Worm (Caenorhabditis elegans) whole organism, young adult: ENCODE measurements around the gene srbc-8.

ENCODE experiments used
- B0019.2 ChIP-seq: fragments of 200-800 bp; sonication (Bioruptor generic); conservative IDR thresholded peaks from 2 replicates; pipeline ENCODE4 v1.3.6; 2022; ENCODE audit warnings: missing genetic modification reagents, missing genetic modification characterization, missing compliant biosample characterization
- B0035.1 ChIP-seq: sonication (generic microtip); optimal IDR thresholded peaks from 2 replicates; lab custom pipeline; 2016; ENCODE audit warnings: missing genetic modification characterization, mild to moderate bottlenecking, missing compliant biosample characterization, missing genotype, missing genetic modification reagents
- B0261.1 ChIP-seq: sonication (generic microtip); optimal IDR thresholded peaks from 2 replicates; lab custom pipeline; 2016; ENCODE audit warnings: mild to moderate bottlenecking, missing genetic modification characterization, moderate library complexity, missing compliant biosample characterization
- C17E4.6 ChIP-seq: fragments of 200-800 bp; sonication (Bioruptor generic); IDR thresholded peaks from 2 replicates; pipeline ENCODE4 v1.3.6; 2022; ENCODE audit warnings: missing genetic modification reagents, missing genetic modification characterization, missing compliant biosample characterization
- F10E7.11 ChIP-seq: sonication (generic microtip); optimal IDR thresholded peaks from 2 replicates; lab custom pipeline; 2017; ENCODE audit warnings: mild to moderate bottlenecking, missing genetic modification characterization, moderate library complexity, missing compliant biosample characterization
- F37B4.10 ChIP-seq: fragments of 200-800 bp; sonication (Bioruptor generic); IDR thresholded peaks from 2 replicates; pipeline ENCODE4 v1.3.6; 2022; ENCODE audit warnings: missing genetic modification characterization, missing compliant biosample characterization
- F49E8.2 ChIP-seq: sonication (generic microtip); optimal IDR thresholded peaks from 3 replicates; lab custom pipeline; 2017; ENCODE audit warnings: missing genetic modification characterization, mild to moderate bottlenecking, missing compliant biosample characterization, antibody characterized with exemption, moderate library complexity; ENCODE audit not compliant: insufficient read depth
- F52B5.7 ChIP-seq: sonication (generic microtip); optimal IDR thresholded peaks from 2 replicates; lab custom pipeline; 2016; ENCODE audit warnings: mild to moderate bottlenecking, missing genetic modification characterization, missing compliant biosample characterization
- F55B11.4 ChIP-seq: sonication (generic microtip); optimal IDR thresholded peaks from 2 replicates; lab custom pipeline; 2016; ENCODE audit warnings: missing compliant biosample characterization, missing genetic modification characterization, borderline replicate concordance; ENCODE audit not compliant: insufficient read depth
- K11D2.4 ChIP-seq: fragments of 200-800 bp; sonication (Bioruptor generic); IDR thresholded peaks from 2 replicates; pipeline ENCODE4 v1.3.6; 2022; ENCODE audit warnings: missing genetic modification reagents, missing genetic modification characterization, missing compliant biosample characterization
- T07F8.4 ChIP-seq: sonication (generic microtip); optimal IDR thresholded peaks from 2 replicates; lab custom pipeline; 2016; ENCODE audit warnings: mild to moderate bottlenecking, missing genetic modification characterization, moderate library complexity, missing compliant biosample characterization
- Y53G8AR.9 ChIP-seq: fragments of 200-800 bp; sonication (Bioruptor generic); conservative IDR thresholded peaks from 2 replicates; pipeline ENCODE4 v1.3.6; 2022; ENCODE audit warnings: missing genetic modification reagents, missing genetic modification characterization, missing compliant biosample characterization
- Y56A3A.18 ChIP-seq: fragments of 200-800 bp; sonication (Bioruptor generic); IDR thresholded peaks from 2 replicates; pipeline ENCODE4 v1.3.6; 2022; ENCODE audit warnings: missing genetic modification reagents, missing genetic modification characterization, missing compliant biosample characterization
- Y79H2A.3 ChIP-seq: fragments of 200-800 bp; sonication (Bioruptor generic); conservative IDR thresholded peaks from 2 replicates; pipeline ENCODE4 v1.3.6; 2022; ENCODE audit warnings: missing genetic modification reagents, missing genetic modification characterization, missing compliant biosample characterization
- ZK185.1 ChIP-seq: sonication (generic microtip); optimal IDR thresholded peaks from 2 replicates; lab custom pipeline; 2016; ENCODE audit warnings: mild to moderate bottlenecking, missing genetic modification characterization, missing compliant biosample characterization; ENCODE audit not compliant: poor library complexity, severe bottlenecking
- akir-1 ChIP-seq: fragments of 200-800 bp; sonication (Bioruptor generic); optimal IDR thresholded peaks from 2 replicates; lab custom pipeline; 2018; ENCODE audit warnings: mild to moderate bottlenecking, missing genetic modification characterization, moderate library complexity, missing compliant biosample characterization
- atf-7 ChIP-seq: sonication (generic microtip); optimal IDR thresholded peaks from 2 replicates; lab custom pipeline; 2017; ENCODE audit warnings: mild to moderate bottlenecking, missing genetic modification characterization, missing compliant biosample characterization
- ceh-27 ChIP-seq: fragments of 200-800 bp; sonication (Bioruptor generic); optimal IDR thresholded peaks from 2 replicates; lab custom pipeline; 2018; ENCODE audit warnings: mild to moderate bottlenecking, missing genetic modification characterization, moderate library complexity, missing compliant biosample characterization
- ceh-40 ChIP-seq: fragments of 200-800 bp; sonication (Bioruptor generic); IDR thresholded peaks from 2 replicates; pipeline ENCODE4 v1.3.6; 2022; ENCODE audit warnings: missing genetic modification characterization, missing compliant biosample characterization
- ceh-79 ChIP-seq: sonication (generic microtip); optimal IDR thresholded peaks from 2 replicates; lab custom pipeline; 2017; ENCODE audit warnings: mild to moderate bottlenecking, missing genetic modification characterization, missing compliant biosample characterization
- chd-7 ChIP-seq: sonication (generic microtip); optimal IDR thresholded peaks from 2 replicates; lab custom pipeline; 2016; ENCODE audit warnings: mild to moderate bottlenecking, missing genetic modification characterization, moderate library complexity, missing compliant biosample characterization
- efl-1 ChIP-seq: fragments of 150-350 bp; optimal IDR thresholded peaks from 2 replicates; lab custom pipeline; 2014; ENCODE audit warnings: missing biosample characterization, missing genetic modification reagents, missing genetic modification characterization
- egl-18 ChIP-seq: fragments of 200-800 bp; sonication (Bioruptor generic); IDR thresholded peaks from 2 replicates; pipeline ENCODE4 v1.3.6; 2022; ENCODE audit warnings: missing genetic modification reagents, missing genetic modification characterization, missing compliant biosample characterization
- egl-44 ChIP-seq: fragments of 200-800 bp; sonication (Bioruptor generic); IDR thresholded peaks from 2 replicates; pipeline ENCODE4 v1.3.6; 2022; ENCODE audit warnings: missing genetic modification reagents, missing genetic modification characterization, missing compliant biosample characterization
- egrh-3 ChIP-seq: fragments of 200-800 bp; sonication (Bioruptor generic); IDR thresholded peaks from 2 replicates; pipeline ENCODE4 v1.3.6; 2022; ENCODE audit warnings: missing genetic modification reagents, missing genetic modification characterization, missing compliant biosample characterization
- him-1 ChIP-seq: sonication (generic microtip); optimal IDR thresholded peaks from 2 replicates; lab custom pipeline; 2016; ENCODE audit warnings: missing genotype, missing genetic modification reagents, missing genetic modification characterization, missing compliant biosample characterization
- hmg-20 ChIP-seq: fragments of 200-800 bp; sonication (Bioruptor generic); IDR thresholded peaks from 2 replicates; pipeline ENCODE4 v1.3.6; 2022; ENCODE audit warnings: missing genetic modification reagents, missing genetic modification characterization, missing compliant biosample characterization
- hrde-1 ChIP-seq: sonication (generic microtip); optimal IDR thresholded peaks from 2 replicates; lab custom pipeline; 2016; ENCODE audit warnings: missing genetic modification characterization, mild to moderate bottlenecking, missing compliant biosample characterization, moderate library complexity, missing genotype, missing genetic modification reagents, borderline replicate concordance
- hsf-1 ChIP-seq: fragments of 200-800 bp; sonication (Bioruptor generic); IDR thresholded peaks from 2 replicates; pipeline ENCODE4 v1.3.6; 2022; ENCODE audit warnings: missing genetic modification reagents, missing genetic modification characterization, missing compliant biosample characterization
- lin-40 ChIP-seq: sonication (generic microtip); optimal IDR thresholded peaks from 2 replicates; lab custom pipeline; 2016; ENCODE audit warnings: missing genetic modification characterization, mild to moderate bottlenecking, missing compliant biosample characterization, missing genotype, missing genetic modification reagents
- lir-1 ChIP-seq: fragments of 200-800 bp; sonication (Bioruptor generic); conservative IDR thresholded peaks from 2 replicates; pipeline ENCODE4 v1.3.6; 2022; ENCODE audit warnings: missing genetic modification reagents, missing genetic modification characterization, missing compliant biosample characterization
- madf-10 ChIP-seq: sonication (generic microtip); optimal IDR thresholded peaks from 2 replicates; lab custom pipeline; 2016; ENCODE audit warnings: mild to moderate bottlenecking, missing genetic modification characterization, missing compliant biosample characterization
- mcd-1 ChIP-seq: fragments of 200-800 bp; sonication (Bioruptor generic); IDR thresholded peaks from 2 replicates; pipeline ENCODE4 v1.3.6; 2022; ENCODE audit warnings: missing genetic modification reagents, missing genetic modification characterization, missing compliant biosample characterization
- mes-4 ChIP-seq: sonication (generic microtip); optimal IDR thresholded peaks from 2 replicates; lab custom pipeline; 2016; ENCODE audit warnings: missing genotype, missing genetic modification characterization, missing compliant biosample characterization
- nfya-2 ChIP-seq: fragments of 200-800 bp; sonication (Bioruptor generic); IDR thresholded peaks from 2 replicates; pipeline ENCODE4 v1.3.6; 2022; ENCODE audit warnings: missing genetic modification reagents, missing genetic modification characterization, missing compliant biosample characterization
- nhr-27 ChIP-seq: fragments of 200-800 bp; sonication (Bioruptor generic); optimal IDR thresholded peaks from 2 replicates; lab custom pipeline; 2018; ENCODE audit warnings: mild to moderate bottlenecking, missing genetic modification characterization, moderate library complexity, missing compliant biosample characterization
- nhr-90 ChIP-seq: sonication (generic microtip); optimal IDR thresholded peaks from 2 replicates; lab custom pipeline; 2016; ENCODE audit warnings: missing genotype, mild to moderate bottlenecking, missing genetic modification characterization, missing compliant biosample characterization
- pha-4 ChIP-seq: fragments of 150-350 bp; sonication (generic microtip); optimal IDR thresholded peaks from 2 replicates; lab custom pipeline; 2014; ENCODE audit warnings: missing biosample characterization, missing genetic modification reagents, missing genetic modification characterization
- rpc-1 ChIP-seq, 2 experiments: fragments of 150-350 bp in 1 of 2; sonication (generic microtip) in 1 of 2; optimal IDR thresholded peaks; 2 replicates each; lab custom pipeline; 2014 to 2018; ENCODE audit warnings: missing biosample characterization in 1 of 2, missing genetic modification characterization in 1 of 2, missing genetic modification reagents in 1 of 2, missing genotype in 1 of 2
- sea-2 ChIP-seq: fragments of 200-800 bp; sonication (Bioruptor generic); IDR thresholded peaks from 2 replicates; pipeline ENCODE4 v1.3.6; 2022; ENCODE audit warnings: missing genetic modification characterization, missing compliant biosample characterization
- snpc-1.3 ChIP-seq: sonication (generic microtip); optimal IDR thresholded peaks from 2 replicates; lab custom pipeline; 2017; ENCODE audit warnings: missing genetic modification characterization, mild to moderate bottlenecking, missing compliant biosample characterization, antibody characterized with exemption, moderate library complexity, missing genotype, missing genetic modification reagents; ENCODE audit not compliant: insufficient read depth
- tbp1 ChIP-seq: fragments of 200-800 bp; sonication (Bioruptor generic); optimal IDR thresholded peaks from 2 replicates; lab custom pipeline; 2018; ENCODE audit warnings: mild to moderate bottlenecking, missing genetic modification characterization, missing compliant biosample characterization
- zfh-2 ChIP-seq: fragments of 200-800 bp; sonication (Bioruptor generic); conservative IDR thresholded peaks from 2 replicates; pipeline ENCODE4 v1.3.6; 2022; ENCODE audit warnings: missing genetic modification reagents, missing genetic modification characterization, missing compliant biosample characterization
- ztf-28 ChIP-seq: fragments of 200-800 bp; sonication (Bioruptor generic); IDR thresholded peaks from 2 replicates; pipeline ENCODE4 v1.3.6; 2022; ENCODE audit warnings: missing genetic modification reagents, missing genetic modification characterization, missing compliant biosample characterization
- ztf-6 ChIP-seq: fragments of 200-800 bp; sonication (Bioruptor generic); IDR thresholded peaks from 2 replicates; pipeline ENCODE4 v1.3.6; 2022; ENCODE audit warnings: missing genetic modification reagents, missing genetic modification characterization, missing compliant biosample characterization

srbc-8 gene

DNA sequence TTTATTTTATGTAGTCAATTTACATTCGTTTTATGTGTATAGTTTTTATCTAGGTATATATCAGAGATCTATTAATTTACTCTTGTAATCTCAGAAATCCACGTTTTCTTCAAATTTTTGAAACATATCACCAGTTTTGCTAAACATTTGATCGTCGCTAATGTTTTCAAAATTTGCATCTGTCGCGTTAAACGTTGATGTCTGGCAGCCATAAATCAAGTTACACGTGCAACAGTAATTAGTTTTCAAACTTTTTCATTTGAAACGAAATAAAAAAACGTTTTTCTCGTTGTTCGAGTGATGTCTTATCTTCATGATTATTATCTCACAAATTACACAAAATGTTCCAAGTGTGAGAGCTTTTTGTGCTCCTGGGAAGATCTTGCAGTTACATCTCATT lies 12.5 kb upstream of the srbc-8 start, which contains the start of gene srh-79:
Gene srh-79 (plus strand): TSS at position 301 of the 400 bp plus-strand sequence.
- TF ChIP-seq efl-1 (GFP tag; lab: Kevin White, UChicago) (no peak), egrh-3 (no peak), F55B11.4 (no peak), ceh-79 (no peak), akir-1 (GFP tag; lab: Kevin White, UChicago) (no peak), sea-2 (GFP tag; lab: Robert Waterston, UW) (no peak), Y79H2A.3 (GFP tag; lab: Robert Waterston, UW) (no peak), Y53G8AR.9 (GFP tag; lab: Robert Waterston, UW) (no peak), ZK185.1 (tag; lab: Kevin White, UChicago) (no peak), zfh-2 (no peak), tbp1 (GFP tag; lab: Kevin White, UChicago) (no peak), atf-7 (no peak), C17E4.6 (GFP tag; lab: Robert Waterston, UW) (no peak), T07F8.4 (tag; lab: Kevin White, UChicago) (no peak)

DNA sequence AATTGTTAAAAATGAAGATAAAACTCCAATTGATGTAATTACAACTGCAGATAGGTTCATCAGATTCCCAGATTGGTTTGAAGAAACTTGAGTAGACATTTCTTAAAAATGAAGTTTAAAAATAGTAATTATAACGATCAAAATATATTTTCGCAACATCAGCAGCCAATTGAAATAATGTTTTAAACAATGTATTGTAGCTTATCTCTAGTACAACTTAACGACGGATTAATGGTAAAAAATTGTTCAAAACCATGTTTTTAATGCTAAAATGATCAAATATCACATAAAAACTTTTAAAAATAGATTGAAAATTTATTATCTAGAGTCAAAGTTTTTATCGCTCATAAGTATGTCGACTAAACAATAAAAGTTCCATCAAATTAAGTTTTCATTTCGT lies 10.3 kb upstream of the srbc-8 start, which contains the start of gene srbc-11:
Gene srbc-11 (minus strand): TSS at position 101 of the 400 bp plus-strand sequence.
- TF ChIP-seq snpc-1.3, result no peak
- TF ChIP-seq mes-4 (tag; lab: Kevin White, UChicago), result no peak
- no peak for TF ChIP-seq hmg-20 (GFP tag; lab: Robert Waterston, UW)
- no peak for TF ChIP-seq F52B5.7 (tag; lab: Kevin White, UChicago)

DNA sequence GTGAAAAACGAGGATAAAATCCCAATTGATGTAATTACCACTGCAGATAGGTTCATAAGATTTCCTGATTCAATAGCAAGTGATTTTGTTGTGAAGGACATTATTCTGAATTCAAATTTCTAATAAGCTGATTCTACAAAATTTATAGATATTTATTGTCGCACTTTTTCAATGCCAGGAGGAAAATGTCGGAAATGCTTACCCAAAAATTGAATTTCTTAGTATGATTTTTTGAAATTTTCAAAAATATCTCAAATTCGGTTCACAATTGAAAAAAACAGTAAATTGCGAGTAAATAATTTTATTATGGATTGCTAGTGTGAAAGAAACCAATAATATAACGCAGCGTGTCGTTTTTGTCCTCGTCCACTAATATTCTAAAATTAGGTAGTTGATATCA lies 8.0 kb upstream of the srbc-8 start, which contains the start of gene srbc-10:
Gene srbc-10 (minus strand): TSS at position 101 of the 400 bp plus-strand sequence.
- TF ChIP-seq ztf-6 (no peak), egl-44 (GFP tag; lab: Robert Waterston, UW) (no peak), akir-1 (GFP tag; lab: Kevin White, UChicago) (no peak), him-1 (tag; lab: Kevin White, UChicago) (no peak), ceh-27 (GFP tag; lab: Kevin White, UChicago) (no peak), nhr-90 (no peak), K11D2.4 (no peak), hsf-1 (GFP tag; lab: Robert Waterston, UW) (no peak), ztf-28 (GFP tag; lab: Robert Waterston, UW) (no peak), madf-10 (no peak), hrde-1 (no peak), B0019.2 (no peak), F49E8.2 (tag; lab: Kevin White, UChicago) (no peak), nhr-27 (no peak), B0261.1 (tag; lab: Kevin White, UChicago) (no peak), lir-1 (GFP tag; lab: Robert Waterston, UW) (no peak), ZK185.1 (tag; lab: Kevin White, UChicago) (no peak), egl-18 (GFP tag; lab: Robert Waterston, UW) (no peak)
- TF ChIP-seq, all 124 proteins: peak for 0

DNA sequence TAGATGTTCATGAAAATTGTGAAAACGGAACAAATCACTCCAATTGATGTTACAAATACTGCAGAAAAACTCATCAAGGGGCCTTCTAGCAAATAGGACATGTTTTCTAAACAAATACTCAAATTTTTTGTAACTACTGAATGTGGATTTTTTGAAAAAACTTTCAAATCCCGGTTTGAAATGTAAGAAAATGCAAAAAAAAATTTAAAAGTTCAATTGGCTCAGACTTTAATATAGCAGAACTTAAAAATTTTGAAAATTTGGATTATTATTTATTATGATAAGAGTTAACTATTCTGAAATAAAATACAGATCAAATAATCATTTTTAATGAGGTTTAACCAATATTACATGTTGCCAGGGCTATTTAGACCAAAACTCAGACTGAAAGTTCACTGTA lies 5.4 kb upstream of the srbc-8 start, which contains the start of gene srbc-9:
Gene srbc-9 (minus strand): TSS at position 101 of the 400 bp plus-strand sequence.
- no peak for TF ChIP-seq Y79H2A.3 (GFP tag; lab: Robert Waterston, UW)
- TF ChIP-seq nfya-2 (GFP tag; lab: Robert Waterston, UW), result no peak
- TF ChIP-seq pha-4 (tag; lab: Kevin White, UChicago), result no peak
- no peak for TF ChIP-seq Y56A3A.18 (GFP tag; lab: Robert Waterston, UW)
- TF ChIP-seq mcd-1 (GFP tag; lab: Robert Waterston, UW), result no peak
- TF ChIP-seq chd-7, result no peak
- no peak for TF ChIP-seq rpc-1 (optimal IDR thresholded peaks at IDR 0.05; lab: Kevin White, UChicago)
- no peak for TF ChIP-seq rpc-1 (tag; optimal IDR thresholded peaks at IDR 0.05; lab: Kevin White, UChicago)
- TF ChIP-seq lin-40, result no peak
- no peak for TF ChIP-seq ceh-40
- TF ChIP-seq F37B4.10 (GFP tag; lab: Robert Waterston, UW), result no peak
- no peak for TF ChIP-seq F10E7.11
- TF ChIP-seq B0035.1 (tag; lab: Kevin White, UChicago), result no peak
